Worm (Caenorhabditis elegans) whole organism, late embryonic: ENCODE measurements around the gene sri-34.

Experiments used
- ama-1 ChIP-seq: fragments of 150-350 bp; optimal IDR thresholded peaks from 2 replicates; lab custom pipeline; 2014
- dve-1 ChIP-seq: sonication (generic microtip); optimal IDR thresholded peaks from 2 replicates; lab custom pipeline; 2017; ENCODE audit warnings: antibody characterized with exemption, mild to moderate bottlenecking, missing genetic modification characterization, missing compliant biosample characterization
- elt-2 ChIP-seq: sonication (generic microtip); optimal IDR thresholded peaks from 2 replicates; lab custom pipeline; 2016; ENCODE audit warnings: missing genetic modification reagents, missing genetic modification characterization, missing compliant biosample characterization
- fkh-10 ChIP-seq: fragments of 150-350 bp; optimal IDR thresholded peaks from 2 replicates; lab custom pipeline; 2014; ENCODE audit warnings: missing biosample characterization, missing genetic modification reagents, missing genetic modification characterization

DNA sequence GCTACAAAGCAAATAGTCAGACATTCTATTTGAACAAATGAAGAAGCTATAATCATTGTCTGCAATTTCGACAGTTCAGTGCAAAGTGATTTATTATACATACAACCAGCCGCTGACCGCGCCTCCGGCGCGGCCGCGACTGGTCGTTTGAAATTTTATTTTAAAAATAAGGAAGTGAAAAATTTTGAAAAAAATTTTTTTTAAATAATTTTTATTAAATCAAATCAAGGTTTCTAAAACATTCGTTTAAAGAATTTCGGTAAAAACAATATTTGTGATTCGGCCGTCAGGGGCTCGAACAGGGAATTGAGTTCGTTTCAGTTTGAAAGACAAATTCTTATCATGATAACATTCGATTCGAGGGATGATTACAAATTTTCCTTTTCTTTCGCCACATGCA, 13.3 kb upstream of the sri-34 start, which contains the start of gene Y27F2A.10:
- TF ChIP-seq fkh-10 (no peak), elt-2 (tag; lab: Kevin White, UChicago) (no peak), dve-1 (no peak), ama-1 (lab: Kevin White, UChicago) (no peak)
